Fruit fly (Drosophila melanogaster) whole organism, pupa: ENCODE measurements around the gene Rexo5.

ENCODE experiments used
- CG13204 ChIP-seq: fragments of 200-800 bp; sonication (Bioruptor generic); optimal IDR thresholded peaks from 2 replicates; lab custom pipeline; 2018; ENCODE audit warnings: missing biosample characterization, mild to moderate bottlenecking, missing genetic modification characterization, moderate library complexity
- rn ChIP-seq: fragments of 200-800 bp; sonication (Bioruptor generic); IDR thresholded peaks from 2 replicates; pipeline ENCODE4 v1.3.6; 2022; ENCODE audit warnings: missing biosample characterization, missing genetic modification characterization

dm6 chr3L:6561052-6561451 is 42.4 kb upstream of the Rexo5 start:
- TF ChIP-seq rn: no peak
- no peak for TF ChIP-seq CG13204 (GFP tag; lab: Kevin White, UChicago)
